Worm (Caenorhabditis elegans): ENCODE results near the gene K04A8.1.

The K04A8.1 gene

ce11 chrV:6559585-6559984, 6.6 kb upstream of the K04A8.1 start:
- TF ChIP-seq F33H1.4 (GFP tag; IDR thresholded peaks at IDR 0.05) (peak; percentile 43; the same call in 1 of the 2 replicates), hmg-20 (GFP tag; IDR thresholded peaks at IDR 0.05) (no peak), mes-4 (tag; optimal IDR thresholded peaks at IDR 0.05) (peak; percentile 39), mel-28 (tag; optimal IDR thresholded peaks at IDR 0.05; ENCODE audit: borderline replicate concordance) (no peak), efl-1 (GFP tag; optimal IDR thresholded peaks at IDR 0.05) (no peak), D2030.7 (GFP tag; IDR thresholded peaks at IDR 0.05) (peak; percentile 69; the same call in 1 of the 2 replicates), F37B4.10 (GFP tag; IDR thresholded peaks at IDR 0.05) (0 out of 2 replicates have a peak, but pooled peaks have one; percentile 69), akir-1 (GFP tag; optimal IDR thresholded peaks at IDR 0.05) (no peak), Y53G8AR.9 (GFP tag; conservative IDR thresholded peaks at IDR 0.05) (no peak), F22D6.2 (tag; optimal IDR thresholded peaks at IDR 0.05) (no peak), lin-54 (GFP tag; optimal IDR thresholded peaks at IDR 0.05) (no peak), lir-1 (GFP tag; conservative IDR thresholded peaks at IDR 0.05) (no peak), madf-6 (GFP tag; IDR thresholded peaks at IDR 0.05) (no peak; the same call in 1 of the 2 replicates), C06A6.2 (GFP tag; conservative IDR thresholded peaks at IDR 0.05) (no peak), snpc-1.3 (tag; optimal IDR thresholded peaks at IDR 0.05; ENCODE audit: insufficient read depth) (peak; percentile 73), lsy-27 (tag; optimal IDR thresholded peaks at IDR 0.05; ENCODE audit: borderline replicate concordance, insufficient read depth) (no peak), somi-1 (GFP tag; optimal IDR thresholded peaks at IDR 0.05) (peak; percentile 49), gei-17 (GFP tag; optimal IDR thresholded peaks at IDR 0.05) (no peak), zim-3 (tag; optimal IDR thresholded peaks at IDR 0.05) (peak; percentile 45), F39B2.1 (GFP tag; IDR thresholded peaks at IDR 0.05) (no peak), B0035.1 (tag; optimal IDR thresholded peaks at IDR 0.05) (peak; percentile 31), attf-3 (GFP tag; conservative IDR thresholded peaks at IDR 0.05) (no peak), dox-1 (GFP tag; IDR thresholded peaks at IDR 0.05) (no peak), nfyb-1 (GFP tag; IDR thresholded peaks at IDR 0.05) (no peak), ztf-3 (GFP tag; optimal IDR thresholded peaks at IDR 0.05) (no peak), snpc-4 (GFP tag; optimal IDR thresholded peaks at IDR 0.05) (no peak), snpc-4 (tag; optimal IDR thresholded peaks at IDR 0.05) (no peak), B0261.1 (tag; optimal IDR thresholded peaks at IDR 0.05) (peak; percentile 77), egrh-3 (GFP tag; IDR thresholded peaks at IDR 0.05) (no peak), atf-7 (tag; optimal IDR thresholded peaks at IDR 0.05) (peak; percentile 9), ztf-26 (tag; optimal IDR thresholded peaks at IDR 0.05) (peak; percentile 24), T07F8.4 (tag; optimal IDR thresholded peaks at IDR 0.05) (peak; percentile 69), pbrm-1 (GFP tag; IDR thresholded peaks at IDR 0.05) (no peak), pha-4 (tag; optimal IDR thresholded peaks at IDR 0.05) (no peak), ekl-4 (GFP tag; IDR thresholded peaks at IDR 0.05) (peak; percentile 64), K11D2.4 (GFP tag; IDR thresholded peaks at IDR 0.05) (no peak), let-607 (tag; optimal IDR thresholded peaks at IDR 0.05) (peak; percentile 10 to 16), zfh-2 (GFP tag; conservative IDR thresholded peaks at IDR 0.05) (no peak), ztf-25 (GFP tag; IDR thresholded peaks at IDR 0.05) (peak; percentile 78; the same call in 1 of the 2 replicates), fkh-3 (tag; optimal IDR thresholded peaks at IDR 0.05) (peak; percentile 70), let-526 (GFP tag; IDR thresholded peaks at IDR 0.05) (no peak), rec-8 (tag; optimal IDR thresholded peaks at IDR 0.05) (peak; percentile 69 to 81), ztf-6 (GFP tag; IDR thresholded peaks at IDR 0.05) (no peak), madf-3 (GFP tag; IDR thresholded peaks at IDR 0.05) (no peak), nfya-1 (tag; optimal IDR thresholded peaks at IDR 0.05; ENCODE audit: borderline replicate concordance, insufficient read depth) (no peak), dpl-1 (GFP tag; optimal IDR thresholded peaks at IDR 0.05) (no peak), snpc-1.1 (tag; optimal IDR thresholded peaks at IDR 0.05; ENCODE audit: insufficient read depth) (peak; percentile 31), F52B5.7 (tag; optimal IDR thresholded peaks at IDR 0.05) (no peak)
